Fruit fly (Drosophila melanogaster): ENCODE measurements around the gene Chc.

Chc gene

dm6 chrX:15844139-15844538 lies 8.8 kb upstream of the Chc start, which contains the start of the genes ArgRS and CG8578 (continued):
- peak; percentile 74 for TF ChIP-seq CG17829 (tag; optimal IDR thresholded peaks at IDR 0.05)
- TF ChIP-seq bab2 (GFP tag; optimal IDR thresholded peaks at IDR 0.05) = peak; percentile 84
- no peak for TF ChIP-seq corto (GFP tag; optimal IDR thresholded peaks at IDR 0.05)
- TF ChIP-seq MESR4 (GFP tag; optimal IDR thresholded peaks at IDR 0.05) = peak; percentile 24
- TF ChIP-seq lilli (GFP tag; optimal IDR thresholded peaks at IDR 0.05) = peak; percentile 87
- no peak for TF ChIP-seq CG15269 (tag; optimal IDR thresholded peaks at IDR 0.05)
- TF ChIP-seq zfh1 (GFP tag; IDR thresholded peaks at IDR 0.05) = peak; percentile 57; the same call in 1 of the 3 replicates
- peak; percentile 40 for TF ChIP-seq trem (tag; optimal IDR thresholded peaks at IDR 0.05)
- TF ChIP-seq Mad (GFP tag; optimal IDR thresholded peaks at IDR 0.05) = no peak
- peak; percentile 71 for TF ChIP-seq CG9727 (GFP tag; optimal IDR thresholded peaks at IDR 0.05)
- no peak for TF ChIP-seq Ssrp (tag; optimal IDR thresholded peaks at IDR 0.05)
- TF ChIP-seq CG34422 (GFP tag; IDR thresholded peaks at IDR 0.05) = 0 out of 3 replicates have a peak, but pooled peaks have one; percentile 36
- TF ChIP-seq Fer2 (tag; optimal IDR thresholded peaks at IDR 0.05) = no peak
- no peak for TF ChIP-seq org-1 (GFP tag; optimal IDR thresholded peaks at IDR 0.05)
- no peak for TF ChIP-seq CG3281 (GFP tag; optimal IDR thresholded peaks at IDR 0.05)
- TF ChIP-seq CG2889 (GFP tag; IDR thresholded peaks at IDR 0.05) = no peak
- TF ChIP-seq Aef1 (GFP tag; IDR thresholded peaks at IDR 0.05) = peak; percentile 63; the same call in 2 of the 3 replicates
- no peak for TF ChIP-seq CG17912 (GFP tag; optimal IDR thresholded peaks at IDR 0.05)
- peak; percentile 80 for TF ChIP-seq Dad (GFP tag; optimal IDR thresholded peaks at IDR 0.05)
- no peak for TF ChIP-seq h (optimal IDR thresholded peaks at IDR 0.05)
- TF ChIP-seq Max (GFP tag; optimal IDR thresholded peaks at IDR 0.05) = peak; percentile 39
- peak; percentile 28 for TF ChIP-seq ind (GFP tag; optimal IDR thresholded peaks at IDR 0.05)
- TF ChIP-seq Ptx1 (GFP tag; IDR thresholded peaks at IDR 0.05) = peak; percentile 86
- TF ChIP-seq BEAF-32 (GFP tag; optimal IDR thresholded peaks at IDR 0.05) = peak; percentile 93
- no peak for TF ChIP-seq CG17359 (tag; optimal IDR thresholded peaks at IDR 0.05)
- TF ChIP-seq CG2116 (GFP tag; optimal IDR thresholded peaks at IDR 0.05) = peak; percentile 68
- 0 out of 2 replicates have a peak, but pooled peaks have one; percentile 28 for TF ChIP-seq cas (GFP tag; IDR thresholded peaks at IDR 0.05)
- peak; percentile 84 for TF ChIP-seq CG8290 (GFP tag; optimal IDR thresholded peaks at IDR 0.05)
- no peak for TF ChIP-seq CG8290 (tag; optimal IDR thresholded peaks at IDR 0.05)
- peak; percentile 45; the same call in 1 of the 3 replicates for TF ChIP-seq CG11695 (GFP tag; IDR thresholded peaks at IDR 0.05)
- TF ChIP-seq slou (GFP tag; optimal IDR thresholded peaks at IDR 0.05) = peak; percentile 59
- TF ChIP-seq btn (GFP tag; optimal IDR thresholded peaks at IDR 0.05) = no peak
- no peak for TF ChIP-seq fru (optimal IDR thresholded peaks at IDR 0.05)
- no peak for TF ChIP-seq gcm (GFP tag; optimal IDR thresholded peaks at IDR 0.05)
- TF ChIP-seq CG3163 (GFP tag; optimal IDR thresholded peaks at IDR 0.05) = peak; percentile 40
- no peak for TF ChIP-seq CG10654 (GFP tag; optimal IDR thresholded peaks at IDR 0.05)
- peak; percentile 58; the same call in 1 of the 2 replicates for TF ChIP-seq Taf1 (GFP tag; IDR thresholded peaks at IDR 0.05)
- peak; percentile 66; the same call in 2 of the 3 replicates for TF ChIP-seq CG6791 (GFP tag; IDR thresholded peaks at IDR 0.05; ENCODE audit: partially characterized antibody)
- TF ChIP-seq CG17186 (GFP tag; optimal IDR thresholded peaks at IDR 0.05) = peak; percentile 66
- peak; percentile 22 for TF ChIP-seq CG17385 (GFP tag; optimal IDR thresholded peaks at IDR 0.05)
- TF ChIP-seq CG3726 (GFP tag; IDR thresholded peaks at IDR 0.05) = no peak
- TF ChIP-seq phol (tag; optimal IDR thresholded peaks at IDR 0.05) = peak; percentile 60
- no peak for TF ChIP-seq CG4282 (GFP tag; optimal IDR thresholded peaks at IDR 0.05)
- TF ChIP-seq CG12659 (GFP tag; optimal IDR thresholded peaks at IDR 0.05) = peak; percentile 70
- no peak for TF ChIP-seq CG1832 (GFP tag; optimal IDR thresholded peaks at IDR 0.05)
- TF ChIP-seq CG14710 (tag; optimal IDR thresholded peaks at IDR 0.05) = peak; percentile 64
- TF ChIP-seq Camta (GFP tag; optimal IDR thresholded peaks at IDR 0.05) = peak; percentile 85
- peak; percentile 69 for TF ChIP-seq CG6272 (GFP tag; IDR thresholded peaks at IDR 0.05)
- no peak for TF ChIP-seq trh (GFP tag; optimal IDR thresholded peaks at IDR 0.05)
- peak; percentile 26 for TF ChIP-seq CG4617 (GFP tag; optimal IDR thresholded peaks at IDR 0.05; ENCODE audit: borderline replicate concordance)
- peak; percentile 57 for TF ChIP-seq luna (GFP tag; optimal IDR thresholded peaks at IDR 0.05)
- TF ChIP-seq Hsf (GFP tag; optimal IDR thresholded peaks at IDR 0.05) = peak; percentile 37

Measured in whole organism, embryonic.